Worm (Caenorhabditis elegans) whole organism, young adult: ENCODE data around the gene cpt-2.

ENCODE experiments used
- B0336.3 ChIP-seq: fragments of 200-800 bp; sonication (Bioruptor generic); IDR thresholded peaks from 2 replicates; pipeline ENCODE4 v1.3.6; 2022; ENCODE audit warnings: missing genetic modification characterization, missing compliant biosample characterization
- C06A6.2 ChIP-seq: fragments of 200-800 bp; sonication (Bioruptor generic); conservative IDR thresholded peaks from 2 replicates; pipeline ENCODE4 v1.3.6; 2022; ENCODE audit warnings: missing genetic modification characterization, missing compliant biosample characterization
- C17E4.6 ChIP-seq: fragments of 200-800 bp; sonication (Bioruptor generic); IDR thresholded peaks from 2 replicates; pipeline ENCODE4 v1.3.6; 2022; ENCODE audit warnings: missing genetic modification reagents, missing genetic modification characterization, missing compliant biosample characterization
- F10E7.11 ChIP-seq: sonication (generic microtip); optimal IDR thresholded peaks from 2 replicates; lab custom pipeline; 2017; ENCODE audit warnings: mild to moderate bottlenecking, missing genetic modification characterization, moderate library complexity, missing compliant biosample characterization
- F39B2.1 ChIP-seq: fragments of 200-800 bp; sonication (Bioruptor generic); IDR thresholded peaks from 2 replicates; pipeline ENCODE4 v1.3.6; 2022; ENCODE audit warnings: missing genetic modification reagents, missing genetic modification characterization, missing compliant biosample characterization
- K12H6.12 ChIP-seq: fragments of 200-800 bp; sonication (Bioruptor generic); optimal IDR thresholded peaks from 2 replicates; lab custom pipeline; 2018; ENCODE audit warnings: mild to moderate bottlenecking, missing genetic modification characterization, missing compliant biosample characterization
- T26A5.8 ChIP-seq: sonication (generic microtip); optimal IDR thresholded peaks from 2 replicates; lab custom pipeline; 2016; ENCODE audit warnings: missing genetic modification characterization, missing compliant biosample characterization
- Y53G8AR.9 ChIP-seq: fragments of 200-800 bp; sonication (Bioruptor generic); conservative IDR thresholded peaks from 2 replicates; pipeline ENCODE4 v1.3.6; 2022; ENCODE audit warnings: missing genetic modification reagents, missing genetic modification characterization, missing compliant biosample characterization
- Y56A3A.18 ChIP-seq: fragments of 200-800 bp; sonication (Bioruptor generic); IDR thresholded peaks from 2 replicates; pipeline ENCODE4 v1.3.6; 2022; ENCODE audit warnings: missing genetic modification reagents, missing genetic modification characterization, missing compliant biosample characterization
- Y67H2A.10 ChIP-seq: fragments of 200-800 bp; sonication (Bioruptor generic); conservative IDR thresholded peaks from 2 replicates; pipeline ENCODE4 v1.3.6; 2022; ENCODE audit warnings: missing genetic modification reagents, missing genetic modification characterization, missing compliant biosample characterization
- aptf-3 ChIP-seq: fragments of 200-800 bp; sonication (Bioruptor generic); IDR thresholded peaks from 2 replicates; pipeline ENCODE4 v1.3.6; 2022; ENCODE audit warnings: missing genetic modification characterization, missing compliant biosample characterization
- athp-1 ChIP-seq: sonication (generic microtip); optimal IDR thresholded peaks from 2 replicates; lab custom pipeline; 2017; ENCODE audit warnings: mild to moderate bottlenecking, missing genetic modification characterization, missing compliant biosample characterization
- attf-3 ChIP-seq: fragments of 200-800 bp; sonication (Bioruptor generic); conservative IDR thresholded peaks from 2 replicates; pipeline ENCODE4 v1.3.6; 2022; ENCODE audit warnings: missing genetic modification reagents, missing genetic modification characterization, missing compliant biosample characterization
- attf-5 ChIP-seq: fragments of 200-800 bp; sonication (Bioruptor generic); optimal IDR thresholded peaks from 2 replicates; lab custom pipeline; 2018; ENCODE audit warnings: mild to moderate bottlenecking, missing genetic modification characterization, missing compliant biosample characterization
- attf-6 ChIP-seq: fragments of 200-800 bp; sonication (Bioruptor generic); IDR thresholded peaks from 2 replicates; pipeline ENCODE4 v1.3.6; 2022; ENCODE audit warnings: missing genetic modification reagents, missing genetic modification characterization, missing compliant biosample characterization
- cebp-1 ChIP-seq, 2 experiments: fragments of 200-800 bp in 1 of 2; sonication (Bioruptor generic) in 1 of 2; sonication (generic microtip) in 1 of 2; IDR thresholded peaks in 1 of 2; optimal IDR thresholded peaks in 1 of 2; 2 replicates each; pipeline versions ENCODE4 v1.3.6 to Lab custom; 2017 to 2022; ENCODE audit warnings: missing compliant biosample characterization in 2 of 2, missing genetic modification characterization in 2 of 2, mild to moderate bottlenecking in 1 of 2, missing genetic modification reagents in 1 of 2, moderate library complexity in 1 of 2
- cebp-2 ChIP-seq: fragments of 200-800 bp; sonication (Bioruptor generic); IDR thresholded peaks from 2 replicates; pipeline ENCODE4 v1.3.6; 2022; ENCODE audit warnings: missing genetic modification characterization, missing compliant biosample characterization
- ceh-40 ChIP-seq: fragments of 200-800 bp; sonication (Bioruptor generic); IDR thresholded peaks from 2 replicates; pipeline ENCODE4 v1.3.6; 2022; ENCODE audit warnings: missing genetic modification characterization, missing compliant biosample characterization
- ceh-79 ChIP-seq: sonication (generic microtip); optimal IDR thresholded peaks from 2 replicates; lab custom pipeline; 2017; ENCODE audit warnings: mild to moderate bottlenecking, missing genetic modification characterization, missing compliant biosample characterization
- chd-7 ChIP-seq: sonication (generic microtip); optimal IDR thresholded peaks from 2 replicates; lab custom pipeline; 2016; ENCODE audit warnings: mild to moderate bottlenecking, missing genetic modification characterization, moderate library complexity, missing compliant biosample characterization
- ekl-4 ChIP-seq: fragments of 200-800 bp; sonication (Bioruptor generic); IDR thresholded peaks from 2 replicates; pipeline ENCODE4 v1.3.6; 2022; ENCODE audit warnings: missing genetic modification reagents, missing genetic modification characterization, missing compliant biosample characterization
- gei-17 ChIP-seq: fragments of 200-800 bp; sonication (Bioruptor generic); optimal IDR thresholded peaks from 2 replicates; lab custom pipeline; 2018; ENCODE audit warnings: mild to moderate bottlenecking, missing genetic modification characterization, missing compliant biosample characterization
- him-1 ChIP-seq: sonication (generic microtip); optimal IDR thresholded peaks from 2 replicates; lab custom pipeline; 2016; ENCODE audit warnings: missing genotype, missing genetic modification reagents, missing genetic modification characterization, missing compliant biosample characterization
- lin-54 ChIP-seq: fragments of 200-800 bp; sonication (Bioruptor generic); optimal IDR thresholded peaks from 2 replicates; lab custom pipeline; 2018; ENCODE audit warnings: mild to moderate bottlenecking, missing genetic modification characterization, missing compliant biosample characterization
- mxl-1 ChIP-seq: sonication (generic microtip); optimal IDR thresholded peaks from 2 replicates; lab custom pipeline; 2016; ENCODE audit warnings: missing genetic modification characterization, missing compliant biosample characterization
- nfya-1 ChIP-seq: sonication (generic microtip); optimal IDR thresholded peaks from 2 replicates; lab custom pipeline; 2017; ENCODE audit warnings: antibody characterized with exemption, missing compliant biosample characterization, missing genetic modification characterization, borderline replicate concordance; ENCODE audit not compliant: insufficient read depth
- pha-4 ChIP-seq: fragments of 150-350 bp; sonication (generic microtip); optimal IDR thresholded peaks from 2 replicates; lab custom pipeline; 2014; ENCODE audit warnings: missing biosample characterization, missing genetic modification reagents, missing genetic modification characterization
- rcor-1 ChIP-seq: fragments of 200-800 bp; sonication (Bioruptor generic); IDR thresholded peaks from 2 replicates; pipeline ENCODE4 v1.3.6; 2022; ENCODE audit warnings: missing genetic modification reagents, missing genetic modification characterization, missing compliant biosample characterization
- repo-1 ChIP-seq: sonication (generic microtip); optimal IDR thresholded peaks from 2 replicates; lab custom pipeline; 2017; ENCODE audit warnings: mild to moderate bottlenecking, missing genetic modification characterization, missing compliant biosample characterization
- somi-1 ChIP-seq: fragments of 200-800 bp; sonication (Bioruptor generic); optimal IDR thresholded peaks from 2 replicates; lab custom pipeline; 2018; ENCODE audit warnings: mild to moderate bottlenecking, missing genetic modification characterization, missing compliant biosample characterization
- unc-130 ChIP-seq: sonication (generic microtip); optimal IDR thresholded peaks from 2 replicates; lab custom pipeline; 2016; ENCODE audit warnings: missing genetic modification reagents, missing genetic modification characterization, missing compliant biosample characterization
- unc-62 ChIP-seq: fragments of 150-350 bp; optimal IDR thresholded peaks from 2 replicates; lab custom pipeline; 2014; ENCODE audit warnings: missing biosample characterization, missing genetic modification reagents, missing genetic modification characterization
- zim-3 ChIP-seq: sonication (generic microtip); optimal IDR thresholded peaks from 2 replicates; lab custom pipeline; 2017; ENCODE audit warnings: mild to moderate bottlenecking, missing genetic modification characterization, moderate library complexity, missing compliant biosample characterization
- ztf-28 ChIP-seq: fragments of 200-800 bp; sonication (Bioruptor generic); IDR thresholded peaks from 2 replicates; pipeline ENCODE4 v1.3.6; 2022; ENCODE audit warnings: missing genetic modification reagents, missing genetic modification characterization, missing compliant biosample characterization
- ztf-6 ChIP-seq: fragments of 200-800 bp; sonication (Bioruptor generic); IDR thresholded peaks from 2 replicates; pipeline ENCODE4 v1.3.6; 2022; ENCODE audit warnings: missing genetic modification reagents, missing genetic modification characterization, missing compliant biosample characterization

Gene cpt-2

ce11 chrIV:11180077-11180476 lies 632 bp downstream of the cpt-2 start:
- TF ChIP-seq T26A5.8 (tag; lab: Kevin White, UChicago) (no peak), C17E4.6 (GFP tag; lab: Robert Waterston, UW) (no peak), unc-130 (GFP tag; lab: Kevin White, UChicago) (no peak), somi-1 (GFP tag; lab: Kevin White, UChicago) (no peak), attf-3 (GFP tag; lab: Robert Waterston, UW) (no peak), nfya-1 (tag; lab: Kevin White, UChicago) (no peak), him-1 (no peak), F10E7.11 (no peak), attf-5 (GFP tag; lab: Kevin White, UChicago) (no peak), ceh-79 (tag; lab: Kevin White, UChicago) (no peak), athp-1 (no peak), mxl-1 (tag; lab: Kevin White, UChicago) (no peak), K12H6.12 (tag; lab: Kevin White, UChicago) (no peak), cebp-2 (no peak), pha-4 (no peak), ceh-40 (no peak)

ce11 chrIV:11183013-11183412 lies 3.6 kb downstream of the cpt-2 start, which contains the start of gene prx-14:
TSS of gene prx-14 (plus strand) at chrIV:11183132.
- TF ChIP-seq Y56A3A.18 (GFP tag; lab: Robert Waterston, UW) = 0 out of 2 replicates have a peak, but pooled peaks have one; percentile 31
- peak; percentile 52 for TF ChIP-seq repo-1 (tag; lab: Kevin White, UChicago)
- TF ChIP-seq C06A6.2 (GFP tag; lab: Robert Waterston, UW) = no peak
- no peak for TF ChIP-seq cebp-1 (GFP tag; IDR thresholded peaks at IDR 0.05; lab: Robert Waterston, UW)
- TF ChIP-seq cebp-1 (tag; optimal IDR thresholded peaks at IDR 0.05; lab: Kevin White, UChicago) = no peak
- TF ChIP-seq ekl-4 (GFP tag; lab: Robert Waterston, UW) = 0 out of 2 replicates have a peak, but pooled peaks have one; percentile 7
- peak; percentile 2 for TF ChIP-seq gei-17 (GFP tag; lab: Kevin White, UChicago)
- 0 out of 2 replicates have a peak, but pooled peaks have one; percentile 42 for TF ChIP-seq C17E4.6 (GFP tag; lab: Robert Waterston, UW)
- peak; percentile 60 for TF ChIP-seq Y53G8AR.9 (GFP tag; lab: Robert Waterston, UW)
- TF ChIP-seq B0336.3 = peak; percentile 67

ce11 chrIV:11183991-11184390 lies 4.5 kb downstream of the cpt-2 start, which contains the start of gene nuaf-3:
TSS of gene nuaf-3 (plus strand) at chrIV:11184291.
- no peak for TF ChIP-seq aptf-3 (GFP tag; lab: Robert Waterston, UW)
- no peak for TF ChIP-seq unc-62
- no peak for TF ChIP-seq rcor-1 (GFP tag; lab: Robert Waterston, UW)
- TF ChIP-seq cebp-1 (GFP tag; IDR thresholded peaks at IDR 0.05; lab: Robert Waterston, UW) = no peak
- peak; percentile 0 for TF ChIP-seq cebp-1 (tag; optimal IDR thresholded peaks at IDR 0.05; lab: Kevin White, UChicago)
- no peak for TF ChIP-seq ztf-28

DNA sequence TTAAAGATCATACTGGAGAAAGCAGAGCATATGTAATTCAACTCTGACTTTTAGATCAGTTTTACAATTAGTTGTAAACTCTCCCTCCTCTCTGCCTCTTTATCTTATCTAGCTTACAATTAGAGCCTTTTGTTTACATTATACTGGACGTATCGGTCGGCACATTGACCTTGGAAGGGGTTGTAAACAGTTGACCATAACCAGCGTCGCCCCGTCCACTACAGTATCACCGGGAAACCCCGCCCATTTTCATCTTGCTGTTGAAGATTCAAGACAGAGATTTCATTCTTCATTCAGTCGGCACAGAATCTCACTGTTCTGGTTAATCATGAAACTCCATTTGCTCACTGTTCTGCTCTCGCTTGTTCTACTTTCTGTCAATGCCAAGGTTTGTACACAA lies 7.3 kb downstream of the cpt-2 start, which contains the start of gene sdz-27:
Gene sdz-27 (plus strand): TSS at position 301 of the 400 bp plus-strand sequence.
- TF ChIP-seq lin-54 (no peak), Y67H2A.10 (GFP tag; lab: Robert Waterston, UW) (no peak), somi-1 (GFP tag; lab: Kevin White, UChicago) (no peak), F39B2.1 (no peak), athp-1 (no peak), aptf-3 (GFP tag; lab: Robert Waterston, UW) (no peak), C17E4.6 (GFP tag; lab: Robert Waterston, UW) (no peak), chd-7 (tag; lab: Kevin White, UChicago) (no peak), attf-6 (GFP tag; lab: Robert Waterston, UW) (no peak), zim-3 (tag; lab: Kevin White, UChicago) (no peak), ztf-6 (GFP tag; lab: Robert Waterston, UW) (no peak), ceh-79 (tag; lab: Kevin White, UChicago) (no peak)
- TF ChIP-seq, all 124 proteins: peak for 0
